Worm (Caenorhabditis elegans): ENCODE data around the gene ida-1.
A peak's percentile ranks its signal among the peaks of the same experiment; 100 is the strongest.

The ida-1 gene

ce11 chrIII:5814098-5814497, 58.8 kb downstream of the ida-1 start:
- TF ChIP-seq pha-4 (tag; optimal IDR thresholded peaks at IDR 0.05) (peak; percentile 43), ztf-11 (tag; optimal IDR thresholded peaks at IDR 0.05) (no peak), elt-2 (tag; optimal IDR thresholded peaks at IDR 0.05) (peak; percentile 74), unc-39 (tag; optimal IDR thresholded peaks at IDR 0.05) (no peak), nhr-77 (tag; optimal IDR thresholded peaks at IDR 0.05) (no peak), nhr-23 (tag; optimal IDR thresholded peaks at IDR 0.05) (no peak), pqm-1 (tag; optimal IDR thresholded peaks at IDR 0.05) (peak; percentile 59)

ce11 chrIII:5814799-5815198, 59.5 kb downstream of the ida-1 start, which contains the start of gene R12B2.7:
Gene R12B2.7, plus strand, starts transcription at chrIII:5815045.
- TF ChIP-seq lin-39 (tag; optimal IDR thresholded peaks at IDR 0.05) (no peak), nhr-28 (tag; optimal IDR thresholded peaks at IDR 0.05) (no peak), elt-1 (tag; optimal IDR thresholded peaks at IDR 0.05) (no peak), nhr-67 (tag; optimal IDR thresholded peaks at IDR 0.05) (no peak), ceh-82 (tag; optimal IDR thresholded peaks at IDR 0.05) (no peak), elt-2 (tag; optimal IDR thresholded peaks at IDR 0.05) (peak; percentile 12), nhr-12 (tag; optimal IDR thresholded peaks at IDR 0.05) (no peak), skn-1 (tag; optimal IDR thresholded peaks at IDR 0.05) (no peak), nhr-25 (tag; optimal IDR thresholded peaks at IDR 0.05) (peak; percentile 40), elt-3 (tag; optimal IDR thresholded peaks at IDR 0.05) (no peak), fkh-10 (GFP tag; optimal IDR thresholded peaks at IDR 0.05) (no peak), lin-15B (tag; optimal IDR thresholded peaks at IDR 0.05) (no peak), nfya-1 (tag; optimal IDR thresholded peaks at IDR 0.05; ENCODE audit: insufficient read depth) (peak; percentile 26), nhr-43 (tag; optimal IDR thresholded peaks at IDR 0.05; ENCODE audit: poor library complexity, severe bottlenecking) (peak; percentile 38)

Data from whole organism, L3 larva.